Fruit fly (Drosophila melanogaster) whole organism, embryonic: Measurements from ENCODE around the gene CG42553.

Experiments used
- Antp ChIP-seq: fragments of 200-800 bp; sonication (Bioruptor generic); optimal IDR thresholded peaks from 3 replicates; lab custom pipeline; 2016; ENCODE audit warnings: missing biosample characterization, missing genetic modification characterization
- Bdp1 ChIP-seq: fragments of 200-800 bp; sonication (Bioruptor generic); optimal IDR thresholded peaks from 3 replicates; lab custom pipeline; 2016; ENCODE audit warnings: missing biosample characterization, missing genetic modification characterization
- CG10209 ChIP-seq: fragments of 200-800 bp; sonication (Bioruptor generic); optimal IDR thresholded peaks from 3 replicates; lab custom pipeline; 2017; ENCODE audit warnings: missing biosample characterization, mild to moderate bottlenecking, missing genetic modification characterization, missing genetic modification reagents
- CG10321 ChIP-seq: fragments of 200-800 bp; sonication (Bioruptor generic); IDR thresholded peaks from 2 replicates; pipeline ENCODE4 v1.3.6; 2022; ENCODE audit warnings: missing biosample characterization, missing genetic modification characterization
- CG11695 ChIP-seq: fragments of 200-800 bp; sonication (Bioruptor generic); IDR thresholded peaks from 3 replicates; pipeline ENCODE4 v1.3.6; 2022; ENCODE audit warnings: missing biosample characterization, missing genetic modification characterization
- CG11696 ChIP-seq: fragments of 200-800 bp; sonication (Bioruptor generic); IDR thresholded peaks from 2 replicates; pipeline ENCODE4 v1.3.6; 2022; ENCODE audit warnings: missing biosample characterization, missing genetic modification characterization
- CG11723 ChIP-seq: fragments of 200-800 bp; sonication (Bioruptor generic); optimal IDR thresholded peaks from 2 replicates; lab custom pipeline; 2017; ENCODE audit warnings: missing biosample characterization, mild to moderate bottlenecking, missing genetic modification characterization
- CG12155 ChIP-seq: fragments of 200-800 bp; sonication (Bioruptor generic); optimal IDR thresholded peaks from 3 replicates; lab custom pipeline; 2016; ENCODE audit warnings: missing biosample characterization, missing genetic modification characterization
- CG14667 ChIP-seq: fragments of 200-800 bp; sonication (Bioruptor generic); IDR thresholded peaks from 2 replicates; pipeline ENCODE4 v1.3.6; 2022; ENCODE audit warnings: missing biosample characterization, missing genetic modification characterization
- CG16815 ChIP-seq: fragments of 200-800 bp; sonication (Bioruptor generic); optimal IDR thresholded peaks from 3 replicates; lab custom pipeline; 2017; ENCODE audit warnings: missing biosample characterization, mild to moderate bottlenecking, missing genetic modification characterization
- CG18599 ChIP-seq: fragments of 200-800 bp; sonication (Bioruptor generic); optimal IDR thresholded peaks from 3 replicates; lab custom pipeline; 2017; ENCODE audit warnings: missing biosample characterization, missing genetic modification characterization, mild to moderate bottlenecking, moderate library complexity, missing genetic modification reagents
- CG2129 ChIP-seq: fragments of 200-800 bp; sonication (Bioruptor generic); IDR thresholded peaks from 2 replicates; pipeline ENCODE4 v1.3.6; 2022; ENCODE audit warnings: missing biosample characterization, missing genetic modification characterization; ENCODE audit not compliant: partially characterized antibody
- CG30020 ChIP-seq: fragments of 200-800 bp; optimal IDR thresholded peaks from 2 replicates; lab custom pipeline; 2019; ENCODE audit warnings: missing biosample characterization, mild to moderate bottlenecking, missing genetic modification characterization, moderate library complexity
- CG31224 ChIP-seq: fragments of 200-800 bp; sonication (Bioruptor generic); IDR thresholded peaks from 2 replicates; pipeline ENCODE4 v1.3.6; 2022; ENCODE audit warnings: missing biosample characterization, missing genetic modification characterization
- CG4360 ChIP-seq: fragments of 200-800 bp; sonication (Bioruptor generic); IDR thresholded peaks from 2 replicates; pipeline ENCODE4 v1.3.6; 2022; ENCODE audit warnings: missing biosample characterization, missing genetic modification characterization
- CG4820 ChIP-seq: fragments of 200-800 bp; sonication (Bioruptor generic); optimal IDR thresholded peaks from 3 replicates; lab custom pipeline; 2016; ENCODE audit warnings: missing biosample characterization, missing genetic modification characterization
- CG6683 ChIP-seq: fragments of 200-800 bp; sonication (Bioruptor generic); optimal IDR thresholded peaks from 2 replicates; lab custom pipeline; 2017; ENCODE audit warnings: missing biosample characterization, mild to moderate bottlenecking, missing genetic modification characterization, missing genetic modification reagents
- CG6765 ChIP-seq: fragments of 200-800 bp; sonication (Bioruptor generic); optimal IDR thresholded peaks from 3 replicates; lab custom pipeline; 2017; ENCODE audit warnings: missing biosample characterization, mild to moderate bottlenecking, missing genetic modification characterization
- CG7556 ChIP-seq: fragments of 200-800 bp; sonication (Bioruptor generic); optimal IDR thresholded peaks from 2 replicates; lab custom pipeline; 2017; ENCODE audit warnings: missing biosample characterization, mild to moderate bottlenecking, missing genetic modification characterization
- CG8478 ChIP-seq: fragments of >200 bp; optimal IDR thresholded peaks from 2 replicates; lab custom pipeline; 2018
- CG9797 ChIP-seq: fragments of 200-800 bp; sonication (Bioruptor generic); optimal IDR thresholded peaks from 3 replicates; lab custom pipeline; 2018; ENCODE audit warnings: missing biosample characterization, mild to moderate bottlenecking, missing genetic modification characterization
- CkIIα-i1 ChIP-seq: fragments of 200-800 bp; sonication (Bioruptor generic); IDR thresholded peaks from 2 replicates; pipeline ENCODE4 v1.3.6; 2022; ENCODE audit warnings: missing biosample characterization, missing genetic modification characterization
- CrebB ChIP-seq: fragments of 200-800 bp; sonication (Bioruptor generic); optimal IDR thresholded peaks from 3 replicates; lab custom pipeline; 2018; ENCODE audit warnings: missing biosample characterization, mild to moderate bottlenecking, missing genetic modification characterization
- Dfd ChIP-seq, 2 experiments: fragments of >200 bp; optimal IDR thresholded peaks; 2 replicates each; lab custom pipeline; 2017; ENCODE audit warnings: missing biosample characterization in 2 of 2, missing genetic modification characterization in 2 of 2
- E2f2 ChIP-seq: fragments of 200-800 bp; sonication (Bioruptor generic); IDR thresholded peaks from 2 replicates; pipeline ENCODE4 v1.3.6; 2022; ENCODE audit warnings: missing biosample characterization, missing genetic modification characterization
- Ets97D ChIP-seq: fragments of 200-800 bp; sonication (Bioruptor generic); optimal IDR thresholded peaks from 3 replicates; lab custom pipeline; 2016; ENCODE audit warnings: missing biosample characterization, missing genetic modification characterization
- Fer1 ChIP-seq: fragments of 200-800 bp; sonication (Bioruptor generic); optimal IDR thresholded peaks from 2 replicates; lab custom pipeline; 2017; ENCODE audit warnings: missing biosample characterization, mild to moderate bottlenecking, missing genetic modification characterization
- Hsf ChIP-seq: fragments of 200-800 bp; sonication (Bioruptor generic); optimal IDR thresholded peaks from 3 replicates; lab custom pipeline; 2016; ENCODE audit warnings: missing biosample characterization, missing genetic modification characterization
- Ptx1 ChIP-seq: fragments of 200-800 bp; sonication (Bioruptor generic); IDR thresholded peaks from 2 replicates; pipeline ENCODE4 v1.3.6; 2022; ENCODE audit warnings: missing biosample characterization, missing genetic modification characterization
- Rx ChIP-seq: fragments of 200-800 bp; sonication (Bioruptor generic); IDR thresholded peaks from 2 replicates; pipeline ENCODE4 v1.3.6; 2022; ENCODE audit warnings: missing biosample characterization, missing genetic modification characterization
- Stat92E ChIP-seq, 3 experiments: fragments of >200 bp in 2 of 3; fragments of 200-800 bp in 1 of 3; sonication (Bioruptor generic) in 1 of 3; optimal IDR thresholded peaks; 2 replicates each; lab custom pipeline; 2017 to 2019; ENCODE audit warnings: missing biosample characterization in 3 of 3, missing genetic modification characterization in 3 of 3, mild to moderate bottlenecking in 1 of 3, moderate library complexity in 1 of 3
- Tbp ChIP-seq: fragments of >200 bp; optimal IDR thresholded peaks from 2 replicates; lab custom pipeline; 2018; ENCODE audit warnings: missing biosample characterization, missing genetic modification characterization
- Trl ChIP-seq, 3 experiments: fragments of >200 bp in 2 of 3; fragments of 200-800 bp in 1 of 3; sonication (Bioruptor generic) in 1 of 3; optimal IDR thresholded peaks; 2 replicates in 1 of 3; 3 replicates in 2 of 3; lab custom pipeline; 2016 to 2017; ENCODE audit warnings: missing biosample characterization in 1 of 3, missing genetic modification characterization in 1 of 3
- Xrp1 ChIP-seq: fragments of 200-800 bp; sonication (Bioruptor generic); IDR thresholded peaks from 2 replicates; pipeline ENCODE4 v1.3.6; 2022; ENCODE audit warnings: missing biosample characterization, missing genetic modification characterization
- ase ChIP-seq: fragments of 200-800 bp; sonication (Bioruptor generic); IDR thresholded peaks from 3 replicates; pipeline ENCODE4 v1.3.6; 2022; ENCODE audit warnings: missing biosample characterization, missing genetic modification characterization
- chm ChIP-seq: fragments of 200-800 bp; sonication (Bioruptor generic); IDR thresholded peaks from 2 replicates; pipeline ENCODE4 v1.3.6; 2022; ENCODE audit warnings: missing biosample characterization, missing genetic modification characterization
- crol ChIP-seq: fragments of 200-800 bp; sonication (Bioruptor generic); IDR thresholded peaks from 2 replicates; pipeline ENCODE4 v1.3.6; 2022; ENCODE audit warnings: missing biosample characterization, missing genetic modification characterization
- dimm ChIP-seq: fragments of 200-800 bp; sonication (Bioruptor generic); IDR thresholded peaks from 2 replicates; pipeline ENCODE4 v1.3.6; 2022; ENCODE audit warnings: missing biosample characterization, missing genetic modification characterization
- disco-r ChIP-seq: fragments of 200-800 bp; sonication (Bioruptor generic); optimal IDR thresholded peaks from 2 replicates; lab custom pipeline; 2016; ENCODE audit warnings: missing biosample characterization, missing genetic modification characterization
- dmrt99B ChIP-seq: fragments of 200-800 bp; sonication (Bioruptor generic); optimal IDR thresholded peaks from 2 replicates; lab custom pipeline; 2018; ENCODE audit warnings: missing biosample characterization, mild to moderate bottlenecking, missing genetic modification characterization, moderate library complexity
- eyg ChIP-seq: fragments of 200-800 bp; sonication (Bioruptor generic); optimal IDR thresholded peaks from 3 replicates; lab custom pipeline; 2016; ENCODE audit warnings: missing biosample characterization, missing genetic modification characterization
- grn ChIP-seq: fragments of 200-800 bp; sonication (Bioruptor generic); optimal IDR thresholded peaks from 3 replicates; lab custom pipeline; 2017; ENCODE audit warnings: missing biosample characterization, missing genetic modification characterization
- h ChIP-seq: fragments of >200 bp; optimal IDR thresholded peaks from 2 replicates; lab custom pipeline; 2017
- hkb ChIP-seq, 2 experiments: fragments of 200-800 bp in 1 of 2; fragments of >200 bp in 1 of 2; sonication (Bioruptor generic) in 1 of 2; IDR thresholded peaks in 1 of 2; optimal IDR thresholded peaks in 1 of 2; 2 replicates each; pipeline versions ENCODE4 v1.3.6 to Lab custom; 2017 to 2022; ENCODE audit warnings: missing biosample characterization in 1 of 2, missing genetic modification characterization in 1 of 2
- lab ChIP-seq: fragments of 200-800 bp; sonication (Bioruptor generic); optimal IDR thresholded peaks from 3 replicates; lab custom pipeline; 2017; ENCODE audit warnings: missing biosample characterization, missing genetic modification characterization, mild to moderate bottlenecking, moderate library complexity, missing genetic modification reagents
- mirr ChIP-seq: fragments of 200-800 bp; sonication (Bioruptor generic); optimal IDR thresholded peaks from 3 replicates; lab custom pipeline; 2018; ENCODE audit warnings: missing biosample characterization, mild to moderate bottlenecking, missing genetic modification characterization
- sima ChIP-seq: fragments of 200-800 bp; sonication (Bioruptor generic); optimal IDR thresholded peaks from 2 replicates; lab custom pipeline; 2016; ENCODE audit warnings: missing biosample characterization, missing genetic modification characterization
- tio ChIP-seq: fragments of 200-800 bp; sonication (Bioruptor generic); optimal IDR thresholded peaks from 2 replicates; lab custom pipeline; 2017; ENCODE audit warnings: missing biosample characterization, missing genetic modification characterization, inconsistent platforms
- ttk ChIP-seq: fragments of 200-800 bp; sonication (Bioruptor generic); IDR thresholded peaks from 2 replicates; pipeline ENCODE4 v2.1.2; 2022; ENCODE audit warnings: missing biosample characterization, missing genetic modification characterization

The CG42553 gene

dm6 chr3L:784111-784960 lies 49.6 kb upstream of the CG42553 start (continued):
- TF ChIP-seq CkIIα-i1 (GFP tag; lab: Robert Waterston, UW) = no peak
- peak; percentile 55 for TF ChIP-seq CG4820 (GFP tag; lab: Kevin White, UChicago)
- TF ChIP-seq E2f2 (GFP tag; lab: Robert Waterston, UW) = peak; percentile 43
- no peak for TF ChIP-seq CG6765 (GFP tag; lab: Kevin White, UChicago)
- peak; percentile 13 for TF ChIP-seq tio (GFP tag; lab: Kevin White, UChicago)
- TF ChIP-seq CG16815 = peak; percentile 45
- TF ChIP-seq sima (GFP tag; lab: Kevin White, UChicago) = peak; percentile 31
- peak; percentile 83 for TF ChIP-seq ttk
- peak; percentile 84 for TF ChIP-seq Antp (GFP tag; lab: Kevin White, UChicago)
- no peak for TF ChIP-seq Dfd (GFP tag; optimal IDR thresholded peaks at IDR 0.05; lab: Kevin White, UChicago)
- TF ChIP-seq CG10209 (GFP tag; lab: Kevin White, UChicago) = peak; percentile 74
- peak; percentile 71; the same call in 2 of the 3 replicates for TF ChIP-seq CG11695 (GFP tag; lab: Robert Waterston, UW)
- peak; percentile 78 for TF ChIP-seq dmrt99B (tag; lab: Kevin White, UChicago)
- TF ChIP-seq CG9797 (GFP tag; lab: Kevin White, UChicago) = no peak
- no peak for TF ChIP-seq CG2129 (GFP tag; lab: Robert Waterston, UW)
- no peak for TF ChIP-seq CG31224
- TF ChIP-seq dimm = peak; percentile 39; the same call in 1 of the 2 replicates
- no peak for TF ChIP-seq CG11696
- TF ChIP-seq h (lab: Kevin White, UChicago) = no peak
- TF ChIP-seq Fer1 (GFP tag; lab: Kevin White, UChicago) = peak; percentile 58
- no peak for TF ChIP-seq Tbp (GFP tag; lab: Kevin White, UChicago)
- TF ChIP-seq CG11723 (GFP tag; lab: Kevin White, UChicago) = peak; percentile 55
- TF ChIP-seq grn = no peak
- no peak for TF ChIP-seq CG30020
- TF ChIP-seq lab (GFP tag; lab: Kevin White, UChicago) = peak; percentile 72
- 0 out of 2 replicates have a peak, but pooled peaks have one; percentile 12 for TF ChIP-seq chm
- peak; percentile 42; the same call in 1 of the 2 replicates for TF ChIP-seq CG14667 (GFP tag; lab: Robert Waterston, UW)
- peak; percentile 53; the same call in 1 of the 2 replicates for TF ChIP-seq crol
- TF ChIP-seq CG18599 = peak; percentile 62
- peak; percentile 47 for TF ChIP-seq CG7556 (GFP tag; lab: Kevin White, UChicago)
- TF ChIP-seq CG10321 (GFP tag; lab: Robert Waterston, UW) = no peak
- TF ChIP-seq Ptx1 (GFP tag; lab: Robert Waterston, UW) = peak; percentile 83
- TF ChIP-seq Bdp1 (GFP tag; lab: Kevin White, UChicago) = peak; percentile 34
- no peak for TF ChIP-seq CG8478 (lab: Kevin White, UChicago)
- peak; percentile 63; the same call in 1 of the 2 replicates for TF ChIP-seq Rx (GFP tag; lab: Robert Waterston, UW)
- TF ChIP-seq ase (GFP tag; lab: Robert Waterston, UW) = peak; percentile 80
- TF ChIP-seq Ets97D (GFP tag; lab: Kevin White, UChicago) = no peak
- no peak for TF ChIP-seq eyg (GFP tag; lab: Kevin White, UChicago)
- TF ChIP-seq Stat92E (GFP tag; optimal IDR thresholded peaks at IDR 0.05; lab: Kevin White, UChicago) = no peak
- TF ChIP-seq Trl (optimal IDR thresholded peaks at IDR 0.05; lab: Kevin White, UChicago) = no peak
- peak; percentile 67 for TF ChIP-seq Trl (GFP tag; optimal IDR thresholded peaks at IDR 0.05; lab: Kevin White, UChicago)
- peak; percentile 69 for TF ChIP-seq Xrp1 (GFP tag; lab: Robert Waterston, UW)
- TF ChIP-seq hkb (optimal IDR thresholded peaks at IDR 0.05; lab: Kevin White, UChicago) = no peak
- TF ChIP-seq hkb (GFP tag; IDR thresholded peaks at IDR 0.05; lab: Robert Waterston, UW) = peak; percentile 71
- TF ChIP-seq CrebB (tag; lab: Kevin White, UChicago) = peak; percentile 25
- peak; percentile 55 for TF ChIP-seq CG12155
- peak; percentile 30 for TF ChIP-seq disco-r (GFP tag; lab: Kevin White, UChicago)
- TF ChIP-seq CG4360 = no peak
- TF ChIP-seq CG6683 (GFP tag; lab: Kevin White, UChicago) = peak; percentile 9
- peak; percentile 66 for TF ChIP-seq Hsf (GFP tag; lab: Kevin White, UChicago)
- TF ChIP-seq mirr (GFP tag; lab: Kevin White, UChicago) = peak; percentile 15
